Fruit fly (Drosophila melanogaster) whole organism, embryonic: ENCODE measurements around the gene CG15629.

ENCODE experiments used
- BEAF-32 ChIP-seq: fragments of 200-800 bp; sonication (Bioruptor generic); optimal IDR thresholded peaks from 3 replicates; lab custom pipeline; 2017; ENCODE audit warnings: missing biosample characterization, missing genetic modification characterization, mild to moderate bottlenecking, moderate library complexity, missing genetic modification reagents
- Blimp-1 ChIP-seq: fragments of 200-800 bp; sonication (Bioruptor generic); optimal IDR thresholded peaks from 3 replicates; lab custom pipeline; 2018; ENCODE audit warnings: missing biosample characterization, missing genetic modification characterization, mild to moderate bottlenecking, moderate library complexity, missing genetic modification reagents
- CG12659 ChIP-seq: fragments of 200-800 bp; sonication (Bioruptor generic); optimal IDR thresholded peaks from 3 replicates; lab custom pipeline; 2017; ENCODE audit warnings: mild to moderate bottlenecking, missing biosample characterization, missing genetic modification reagents, missing genetic modification characterization
- CG13775 ChIP-seq: fragments of 200-800 bp; sonication (Bioruptor generic); optimal IDR thresholded peaks from 3 replicates; lab custom pipeline; 2017; ENCODE audit warnings: missing biosample characterization, mild to moderate bottlenecking, missing genetic modification characterization
- CG14441 ChIP-seq: fragments of 200-800 bp; sonication (Bioruptor generic); IDR thresholded peaks from 2 replicates; pipeline ENCODE4 v1.3.6; 2022; ENCODE audit warnings: missing biosample characterization, missing genetic modification characterization
- CG1603 ChIP-seq: fragments of 200-800 bp; sonication (Bioruptor generic); optimal IDR thresholded peaks from 2 replicates; lab custom pipeline; 2019; ENCODE audit warnings: missing biosample characterization, mild to moderate bottlenecking, missing genetic modification characterization, moderate library complexity
- CG1647 ChIP-seq: fragments of 200-800 bp; sonication (Bioruptor generic); optimal IDR thresholded peaks from 3 replicates; lab custom pipeline; 2016; ENCODE audit warnings: missing biosample characterization, missing genetic modification characterization
- CG2202 ChIP-seq: fragments of 200-800 bp; sonication (Bioruptor generic); optimal IDR thresholded peaks from 2 replicates; lab custom pipeline; 2018; ENCODE audit warnings: missing biosample characterization, mild to moderate bottlenecking, missing genetic modification characterization
- CG2875 ChIP-seq: fragments of 200-800 bp; sonication (Bioruptor generic); optimal IDR thresholded peaks from 2 replicates; lab custom pipeline; 2017; ENCODE audit warnings: missing biosample characterization, mild to moderate bottlenecking, missing genetic modification characterization, missing genetic modification reagents
- CG33557 ChIP-seq: fragments of 200-800 bp; sonication (Bioruptor generic); optimal IDR thresholded peaks from 2 replicates; lab custom pipeline; 2019; ENCODE audit warnings: missing biosample characterization, mild to moderate bottlenecking, missing genetic modification characterization, moderate library complexity
- CG34224 ChIP-seq: fragments of 200-800 bp; sonication (Bioruptor generic); IDR thresholded peaks from 3 replicates; pipeline ENCODE4 v1.3.6; 2022; ENCODE audit warnings: missing biosample characterization, missing genetic modification characterization; ENCODE audit not compliant: partially characterized antibody
- CG6791 ChIP-seq: fragments of 200-800 bp; sonication (Bioruptor generic); IDR thresholded peaks from 3 replicates; pipeline ENCODE4 v1.3.6; 2022; ENCODE audit warnings: missing biosample characterization, missing genetic modification characterization; ENCODE audit not compliant: partially characterized antibody
- CG7963 ChIP-seq: fragments of 200-800 bp; sonication (Bioruptor generic); IDR thresholded peaks from 3 replicates; pipeline ENCODE4 v1.3.6; 2022; ENCODE audit warnings: missing biosample characterization, missing genetic modification characterization; ENCODE audit not compliant: partially characterized antibody
- CrebB ChIP-seq: fragments of 200-800 bp; sonication (Bioruptor generic); optimal IDR thresholded peaks from 3 replicates; lab custom pipeline; 2018; ENCODE audit warnings: missing biosample characterization, mild to moderate bottlenecking, missing genetic modification characterization
- D ChIP-seq, 2 experiments: fragments of 200-800 bp in 1 of 2; fragments of >200 bp in 1 of 2; sonication (Bioruptor generic) in 1 of 2; optimal IDR thresholded peaks; 2 replicates in 1 of 2; 3 replicates in 1 of 2; lab custom pipeline; 2017; ENCODE audit warnings: mild to moderate bottlenecking in 1 of 2, missing biosample characterization in 1 of 2, missing genetic modification characterization in 1 of 2, missing genetic modification reagents in 1 of 2
- Dek ChIP-seq: fragments of 200-800 bp; sonication (Bioruptor generic); optimal IDR thresholded peaks from 3 replicates; lab custom pipeline; 2019; ENCODE audit warnings: missing biosample characterization, mild to moderate bottlenecking, missing genetic modification characterization, moderate library complexity
- E2f1 ChIP-seq: fragments of 200-800 bp; sonication (Bioruptor generic); IDR thresholded peaks from 2 replicates; pipeline ENCODE4 v1.3.6; 2022; ENCODE audit warnings: missing biosample characterization, missing genetic modification characterization
- H15 ChIP-seq: fragments of 200-800 bp; sonication (Bioruptor generic); IDR thresholded peaks from 3 replicates; pipeline ENCODE4 v1.3.6; 2022; ENCODE audit warnings: missing biosample characterization, missing genetic modification characterization
- Lpt ChIP-seq: fragments of >200 bp; optimal IDR thresholded peaks from 2 replicates; lab custom pipeline; 2018; ENCODE audit warnings: missing biosample characterization, missing genetic modification characterization
- Mrtf ChIP-seq: fragments of 200-800 bp; sonication (Bioruptor generic); IDR thresholded peaks from 3 replicates; pipeline ENCODE4 v1.3.6; 2022; ENCODE audit warnings: missing biosample characterization, missing genetic modification characterization
- NC2α ChIP-seq: fragments of 200-800 bp; sonication (Bioruptor generic); optimal IDR thresholded peaks from 2 replicates; lab custom pipeline; 2016; ENCODE audit warnings: missing biosample characterization, missing genetic modification characterization
- NC2β ChIP-seq: fragments of 200-800 bp; sonication (Bioruptor generic); optimal IDR thresholded peaks from 2 replicates; lab custom pipeline; 2016; ENCODE audit warnings: missing biosample characterization, missing genetic modification characterization
- NK7.1 ChIP-seq: fragments of 200-800 bp; sonication (Bioruptor generic); optimal IDR thresholded peaks from 3 replicates; lab custom pipeline; 2016; ENCODE audit warnings: missing biosample characterization, missing genetic modification characterization
- Sox100B ChIP-seq: fragments of 200-800 bp; sonication (Bioruptor generic); optimal IDR thresholded peaks from 3 replicates; lab custom pipeline; 2018; ENCODE audit warnings: missing biosample characterization, mild to moderate bottlenecking, missing genetic modification characterization
- TFAM ChIP-seq: fragments of 200-800 bp; sonication (Bioruptor generic); optimal IDR thresholded peaks from 2 replicates; lab custom pipeline; 2017; ENCODE audit warnings: missing biosample characterization, missing genetic modification characterization, inconsistent platforms
- Usf ChIP-seq: fragments of 200-800 bp; sonication (Bioruptor generic); optimal IDR thresholded peaks from 2 replicates; lab custom pipeline; 2017; ENCODE audit warnings: missing genotype, missing biosample characterization, missing genetic modification characterization
- Xbp1 ChIP-seq: fragments of 200-800 bp; sonication (Bioruptor generic); optimal IDR thresholded peaks from 3 replicates; lab custom pipeline; 2016; ENCODE audit warnings: missing biosample characterization, mild to moderate bottlenecking, missing genetic modification characterization
- ab ChIP-seq: fragments of 200-800 bp; sonication (Bioruptor generic); optimal IDR thresholded peaks from 2 replicates; lab custom pipeline; 2016; ENCODE audit warnings: missing biosample characterization, missing genetic modification characterization
- ato ChIP-seq: fragments of 200-800 bp; sonication (Bioruptor generic); IDR thresholded peaks from 2 replicates; pipeline ENCODE4 v1.3.6; 2022; ENCODE audit warnings: missing biosample characterization, missing genetic modification characterization; ENCODE audit not compliant: partially characterized antibody
- az2 ChIP-seq: fragments of 200-800 bp; sonication (Bioruptor generic); optimal IDR thresholded peaks from 3 replicates; lab custom pipeline; 2016; ENCODE audit warnings: missing biosample characterization, missing genetic modification characterization
- bbx ChIP-seq: fragments of 200-800 bp; sonication (Bioruptor generic); IDR thresholded peaks from 2 replicates; pipeline ENCODE4 v1.3.6; 2022; ENCODE audit warnings: missing biosample characterization, missing genetic modification characterization; ENCODE audit not compliant: partially characterized antibody
- chif ChIP-seq, 2 experiments: fragments of 200-800 bp; sonication (Bioruptor generic); optimal IDR thresholded peaks; 3 replicates each; lab custom pipeline; 2016; ENCODE audit warnings: missing biosample characterization in 2 of 2, missing genetic modification characterization in 2 of 2
- dysf ChIP-seq: fragments of 200-800 bp; sonication (Bioruptor generic); IDR thresholded peaks from 3 replicates; pipeline ENCODE4 v1.3.6; 2022; ENCODE audit warnings: missing biosample characterization, missing genetic modification characterization
- eve ChIP-seq, 2 experiments: fragments of >200 bp; optimal IDR thresholded peaks; 2 replicates each; lab custom pipeline; 2017; ENCODE audit warnings: missing biosample characterization in 2 of 2, missing genetic modification characterization in 2 of 2
- fd102C ChIP-seq: fragments of 200-800 bp; sonication (Bioruptor generic); optimal IDR thresholded peaks from 2 replicates; lab custom pipeline; 2018; ENCODE audit warnings: missing biosample characterization, mild to moderate bottlenecking, missing genetic modification characterization, moderate library complexity
- ftz-f1 ChIP-seq: fragments of 200-800 bp; sonication (Bioruptor generic); optimal IDR thresholded peaks from 2 replicates; lab custom pipeline; 2016; ENCODE audit warnings: missing biosample characterization, missing genetic modification characterization
- gcm2 ChIP-seq: fragments of 200-800 bp; sonication (Bioruptor generic); optimal IDR thresholded peaks from 2 replicates; lab custom pipeline; 2016; ENCODE audit warnings: missing biosample characterization, missing genetic modification characterization
- hbn ChIP-seq: fragments of 200-800 bp; sonication (Bioruptor generic); IDR thresholded peaks from 2 replicates; pipeline ENCODE4 v1.3.6; 2022; ENCODE audit warnings: missing biosample characterization, missing genetic modification characterization; ENCODE audit not compliant: partially characterized antibody
- ind ChIP-seq: fragments of 200-800 bp; sonication (Bioruptor generic); optimal IDR thresholded peaks from 3 replicates; lab custom pipeline; 2016; ENCODE audit warnings: missing biosample characterization, missing genetic modification characterization
- mirr ChIP-seq: fragments of 200-800 bp; sonication (Bioruptor generic); optimal IDR thresholded peaks from 3 replicates; lab custom pipeline; 2018; ENCODE audit warnings: missing biosample characterization, mild to moderate bottlenecking, missing genetic modification characterization
- seq ChIP-seq: fragments of 200-800 bp; sonication (Bioruptor generic); IDR thresholded peaks from 2 replicates; pipeline ENCODE4 v1.3.6; 2022; ENCODE audit warnings: missing biosample characterization, missing genetic modification characterization
- slbo ChIP-seq: fragments of 200-800 bp; sonication (Bioruptor generic); IDR thresholded peaks from 2 replicates; pipeline ENCODE4 v1.3.6; 2022; ENCODE audit warnings: missing biosample characterization, missing genetic modification characterization
- sob ChIP-seq: fragments of 200-800 bp; sonication (Bioruptor generic); IDR thresholded peaks from 2 replicates; pipeline ENCODE4 v1.3.6; 2022; ENCODE audit warnings: missing biosample characterization, missing genetic modification characterization
- sr ChIP-seq: fragments of 200-800 bp; sonication (Bioruptor generic); IDR thresholded peaks from 3 replicates; pipeline ENCODE4 v1.3.6; 2022; ENCODE audit warnings: missing biosample characterization, missing genetic modification characterization
- toy ChIP-seq: fragments of 200-800 bp; sonication (Bioruptor generic); IDR thresholded peaks from 2 replicates; pipeline ENCODE4 v1.3.6; 2022; ENCODE audit warnings: missing biosample characterization, missing genetic modification characterization
- usp ChIP-seq: fragments of >200 bp; optimal IDR thresholded peaks from 2 replicates; lab custom pipeline; 2017; ENCODE audit warnings: missing biosample characterization, missing genetic modification characterization
- zen ChIP-seq: fragments of 200-800 bp; sonication (Bioruptor generic); optimal IDR thresholded peaks from 3 replicates; lab custom pipeline; 2018; ENCODE audit warnings: missing biosample characterization, mild to moderate bottlenecking, missing genetic modification characterization, moderate library complexity
- zen2 ChIP-seq: fragments of 200-800 bp; sonication (Bioruptor generic); IDR thresholded peaks from 3 replicates; pipeline ENCODE4 v1.3.6; 2022; ENCODE audit warnings: missing biosample characterization, missing genetic modification characterization; ENCODE audit not compliant: partially characterized antibody
- zfh2 ChIP-seq: fragments of 200-800 bp; sonication (Bioruptor generic); optimal IDR thresholded peaks from 2 replicates; lab custom pipeline; 2016; ENCODE audit warnings: missing biosample characterization, missing genetic modification characterization

The CG15629 gene

DNA sequence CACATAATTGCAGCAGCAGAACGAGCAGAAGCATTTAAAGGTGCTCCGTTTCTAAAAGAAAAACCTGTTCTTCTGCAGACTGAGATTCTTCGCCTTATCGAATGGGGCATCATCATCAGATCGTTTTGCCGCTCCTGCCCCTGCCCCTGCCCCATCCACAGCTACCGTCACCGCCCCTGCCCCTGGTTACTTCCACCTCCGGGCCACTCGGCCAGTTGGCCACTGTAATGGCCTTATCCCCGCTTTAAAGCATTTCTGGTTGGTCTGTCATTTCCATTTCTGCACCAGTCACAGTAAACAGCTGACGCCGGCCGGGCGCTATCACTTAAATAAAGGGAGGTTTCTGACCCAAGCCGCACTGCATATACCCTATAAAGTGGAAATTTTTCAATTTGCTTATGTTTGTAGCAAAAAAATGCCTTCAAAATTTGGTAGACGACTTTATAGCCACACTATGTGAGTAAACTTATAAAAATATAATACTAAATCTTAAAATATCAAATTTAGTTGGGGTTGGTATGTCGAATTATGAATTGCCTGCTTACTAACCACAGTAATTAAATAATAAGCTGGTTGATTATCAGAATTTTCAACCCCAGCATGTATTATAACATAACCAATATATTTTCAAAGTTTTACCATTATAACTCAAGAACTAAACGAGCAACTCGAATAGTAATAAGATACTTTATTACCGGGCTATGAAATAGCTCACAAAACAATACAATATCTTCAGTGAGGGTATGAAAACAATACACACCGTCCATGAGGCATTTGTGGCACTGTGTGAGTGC, 1.9 kb upstream of the CG15629 start (continued):
- TF ChIP-seq NC2β (no peak), sr (GFP tag; lab: Robert Waterston, UW) (no peak), gcm2 (GFP tag; lab: Kevin White, UChicago) (no peak), CG2875 (GFP tag; lab: Kevin White, UChicago) (peak; percentile 57), CG34224 (GFP tag; lab: Robert Waterston, UW) (no peak), sob (GFP tag; lab: Robert Waterston, UW) (peak; percentile 32), dysf (GFP tag; lab: Robert Waterston, UW) (peak; percentile 81), TFAM (GFP tag; lab: Kevin White, UChicago) (no peak), Xbp1 (GFP tag; lab: Kevin White, UChicago) (peak; percentile 62), toy (GFP tag; lab: Robert Waterston, UW) (no peak), Usf (GFP tag; lab: Kevin White, UChicago) (peak; percentile 50), mirr (no peak), CG2202 (tag; lab: Kevin White, UChicago) (peak; percentile 32), CG13775 (GFP tag; lab: Kevin White, UChicago) (peak; percentile 81), slbo (GFP tag; lab: Robert Waterston, UW) (peak; percentile 71), zen (tag; lab: Kevin White, UChicago) (peak; percentile 3), NC2α (GFP tag; lab: Kevin White, UChicago) (no peak), hbn (GFP tag; lab: Robert Waterston, UW) (no peak), CG12659 (peak; percentile 79), CG14441 (GFP tag; lab: Robert Waterston, UW) (no peak), CG1603 (no peak), E2f1 (no peak), ab (no peak), ftz-f1 (GFP tag; lab: Kevin White, UChicago) (no peak), fd102C (GFP tag; lab: Kevin White, UChicago) (no peak), Blimp-1 (GFP tag; lab: Kevin White, UChicago) (peak; percentile 7), zfh2 (GFP tag; lab: Kevin White, UChicago) (peak; percentile 21), az2 (GFP tag; lab: Kevin White, UChicago) (peak; percentile 76), NK7.1 (peak; percentile 3), CrebB (tag; lab: Kevin White, UChicago) (no peak)
- TF ChIP-seq, all 482 proteins: peak for 221

- TF ChIP-seq CG6791 (peak; percentile 84), chif (GFP tag; optimal IDR thresholded peaks at IDR 0.05; lab: Kevin White, UChicago) (no peak), bbx (GFP tag; lab: Robert Waterston, UW) (peak; percentile 88), Sox100B (GFP tag; lab: Kevin White, UChicago) (no peak), H15 (GFP tag; lab: Robert Waterston, UW) (no peak), zen2 (GFP tag; lab: Robert Waterston, UW) (peak; percentile 76), CG33557 (GFP tag; lab: Kevin White, UChicago) (no peak), Dek (no peak), ato (GFP tag; lab: Robert Waterston, UW) (peak; percentile 73), eve (GFP tag; optimal IDR thresholded peaks at IDR 0.05; lab: Kevin White, UChicago) (no peak), CG7963 (GFP tag; lab: Robert Waterston, UW) (peak; percentile 71), BEAF-32 (peak; percentile 71), ind (GFP tag; lab: Kevin White, UChicago) (no peak), D (optimal IDR thresholded peaks at IDR 0.05; lab: Kevin White, UChicago) (peak; percentile 95), D (GFP tag; optimal IDR thresholded peaks at IDR 0.05; lab: Kevin White, UChicago) (no peak), Mrtf (GFP tag; lab: Robert Waterston, UW) (no peak), seq (GFP tag; lab: Robert Waterston, UW) (no peak), usp (GFP tag; lab: Kevin White, UChicago) (no peak), Lpt (GFP tag; lab: Kevin White, UChicago) (no peak), CG1647 (GFP tag; lab: Kevin White, UChicago) (no peak)
These were observed 1.2 kb upstream of the CG15629 start for dm6 chr2L:4811491-4812058.
